Worm (Caenorhabditis elegans): ENCODE measurements around the gene nspb-7.

The nspb-7 gene

ce11 chrII:14626883-14627282 lies 48.8 kb downstream of the nspb-7 start:
- TF ChIP-seq elt-1 (tag; optimal IDR thresholded peaks at IDR 0.05) (no peak), blmp-1 (tag; optimal IDR thresholded peaks at IDR 0.05; ENCODE audit: insufficient read depth) (peak; percentile 52)

DNA sequence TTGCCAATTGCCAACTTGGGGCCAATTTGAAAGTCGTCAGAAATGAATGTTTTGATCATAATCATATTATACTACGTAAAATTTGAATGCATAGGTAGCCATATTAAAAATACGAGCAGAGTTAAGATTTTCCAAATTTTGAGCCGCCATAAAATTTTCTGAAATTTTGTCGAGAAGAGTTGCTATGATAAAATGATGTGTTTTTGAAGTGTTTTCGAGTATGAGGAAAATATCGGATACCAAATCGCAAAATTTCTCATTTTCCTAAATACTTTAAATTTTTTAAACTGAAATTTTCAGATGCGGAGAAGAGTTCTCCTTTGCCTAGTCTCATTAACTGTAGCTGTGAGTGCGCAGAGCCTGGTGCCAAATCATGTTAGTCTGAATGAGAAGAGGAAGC lies 49.2 kb downstream of the nspb-7 start, which contains the start of gene tag-297:
TSS of gene tag-297 (plus strand) at position 301 of the 400 bp plus-strand sequence.
- no peak for TF ChIP-seq mab-5 (tag; optimal IDR thresholded peaks at IDR 0.05)

All from whole organism, L2 larva.